Worm (Caenorhabditis elegans): Measurements from ENCODE around the gene F31E8.5.

Gene F31E8.5

ce11 chrII:6781983-6782382, 25.1 kb downstream of the F31E8.5 start (continued):
- no peak for TF ChIP-seq egl-18 (GFP tag; IDR thresholded peaks at IDR 0.05)
- TF ChIP-seq rcor-1 (GFP tag; IDR thresholded peaks at IDR 0.05): no peak
- TF ChIP-seq ceh-40 (GFP tag; IDR thresholded peaks at IDR 0.05): no peak
- no peak for TF ChIP-seq sea-2 (GFP tag; IDR thresholded peaks at IDR 0.05)
- TF ChIP-seq efl-1 (GFP tag; optimal IDR thresholded peaks at IDR 0.05): peak; percentile 48
- no peak for TF ChIP-seq dpff-1 (tag; optimal IDR thresholded peaks at IDR 0.05)
- TF ChIP-seq nhr-80 (tag; optimal IDR thresholded peaks at IDR 0.05): no peak
- TF ChIP-seq attf-6 (GFP tag; IDR thresholded peaks at IDR 0.05): no peak
- TF ChIP-seq egl-44 (GFP tag; IDR thresholded peaks at IDR 0.05): no peak
- TF ChIP-seq F57C9.4 (tag; optimal IDR thresholded peaks at IDR 0.05): no peak
- TF ChIP-seq snpc-4 (GFP tag; optimal IDR thresholded peaks at IDR 0.05): no peak
- TF ChIP-seq snpc-4 (tag; optimal IDR thresholded peaks at IDR 0.05): no peak
- no peak for TF ChIP-seq lin-40 (tag; optimal IDR thresholded peaks at IDR 0.05)
- no peak for TF ChIP-seq Y79H2A.3 (GFP tag; conservative IDR thresholded peaks at IDR 0.05)
- no peak for TF ChIP-seq chd-7 (tag; optimal IDR thresholded peaks at IDR 0.05)
- TF ChIP-seq nfya-1 (tag; optimal IDR thresholded peaks at IDR 0.05; ENCODE audit: borderline replicate concordance, insufficient read depth): no peak
- TF ChIP-seq bed-1 (GFP tag; IDR thresholded peaks at IDR 0.05): no peak
- TF ChIP-seq snpc-1.3 (tag; optimal IDR thresholded peaks at IDR 0.05; ENCODE audit: insufficient read depth): peak; percentile 37
- no peak for TF ChIP-seq ccch-3 (GFP tag; optimal IDR thresholded peaks at IDR 0.05)
- TF ChIP-seq hrde-1 (tag; optimal IDR thresholded peaks at IDR 0.05; ENCODE audit: borderline replicate concordance): no peak
- no peak for TF ChIP-seq let-526 (GFP tag; IDR thresholded peaks at IDR 0.05)
- no peak for TF ChIP-seq cebp-1 (GFP tag; IDR thresholded peaks at IDR 0.05)
- TF ChIP-seq cebp-1 (tag; optimal IDR thresholded peaks at IDR 0.05): no peak
- TF ChIP-seq fkh-3 (tag; optimal IDR thresholded peaks at IDR 0.05): no peak
- no peak for TF ChIP-seq madf-3 (GFP tag; IDR thresholded peaks at IDR 0.05)
- no peak for TF ChIP-seq him-1 (tag; optimal IDR thresholded peaks at IDR 0.05)
- no peak for TF ChIP-seq rpc-1 (optimal IDR thresholded peaks at IDR 0.05)
- no peak for TF ChIP-seq rpc-1 (tag; optimal IDR thresholded peaks at IDR 0.05)
- no peak for TF ChIP-seq ekl-4 (GFP tag; IDR thresholded peaks at IDR 0.05)
- TF ChIP-seq F57A8.1 (GFP tag; optimal IDR thresholded peaks at IDR 0.05): no peak
- no peak for TF ChIP-seq ztf-25 (GFP tag; IDR thresholded peaks at IDR 0.05)
- no peak for TF ChIP-seq hsf-1 (GFP tag; IDR thresholded peaks at IDR 0.05)
- TF ChIP-seq somi-1 (GFP tag; optimal IDR thresholded peaks at IDR 0.05): no peak
- TF ChIP-seq ceh-79 (tag; optimal IDR thresholded peaks at IDR 0.05): no peak
- no peak for TF ChIP-seq lag-1 (GFP tag; IDR thresholded peaks at IDR 0.05)
- no peak for TF ChIP-seq repo-1 (tag; optimal IDR thresholded peaks at IDR 0.05)
- no peak for TF ChIP-seq lsy-27 (tag; optimal IDR thresholded peaks at IDR 0.05; ENCODE audit: borderline replicate concordance, insufficient read depth)
- TF ChIP-seq madf-6 (GFP tag; IDR thresholded peaks at IDR 0.05): peak; percentile 91
- no peak for TF ChIP-seq ztf-6 (GFP tag; IDR thresholded peaks at IDR 0.05)
- no peak for TF ChIP-seq nfya-2 (GFP tag; IDR thresholded peaks at IDR 0.05)
- no peak for TF ChIP-seq nhr-179 (tag; optimal IDR thresholded peaks at IDR 0.05)
- TF ChIP-seq ceh-91 (GFP tag; IDR thresholded peaks at IDR 0.05): 0 out of 2 replicates have a peak, but pooled peaks have one; percentile 35
- TF ChIP-seq unc-130 (GFP tag; optimal IDR thresholded peaks at IDR 0.05): no peak
